Worm (Caenorhabditis elegans): Measurements from ENCODE around the gene vps-22.

DNA sequence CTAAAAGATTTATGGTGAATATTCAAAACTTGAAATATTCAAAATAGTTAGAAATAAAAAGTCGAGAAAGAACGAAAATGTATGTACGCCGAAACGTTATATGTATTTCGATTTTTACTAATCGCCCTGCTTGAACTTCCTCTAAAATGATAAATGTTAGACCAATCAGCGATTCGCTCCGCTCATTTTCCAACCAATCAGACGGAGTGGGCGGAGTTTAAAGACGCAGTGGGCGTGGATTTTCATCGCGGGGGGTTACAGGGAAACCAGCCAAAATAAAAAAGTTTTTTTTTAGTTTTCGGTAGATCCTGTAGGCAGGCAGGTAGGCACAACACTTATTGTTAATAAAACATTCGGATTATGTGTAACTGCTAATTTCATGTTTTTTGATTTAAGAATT is 9.3 kb downstream of the vps-22 start:
- TF ChIP-seq aptf-3 (GFP tag; IDR thresholded peaks at IDR 0.05): no peak
- TF ChIP-seq B0336.3 (GFP tag; IDR thresholded peaks at IDR 0.05): no peak
- no peak for TF ChIP-seq F57A8.1 (GFP tag; optimal IDR thresholded peaks at IDR 0.05)
- TF ChIP-seq cebp-2 (GFP tag; IDR thresholded peaks at IDR 0.05): no peak
- TF ChIP-seq pha-4 (tag; optimal IDR thresholded peaks at IDR 0.05): no peak
- TF ChIP-seq lag-1 (GFP tag; IDR thresholded peaks at IDR 0.05): no peak
- no peak for TF ChIP-seq snpc-4 (GFP tag; optimal IDR thresholded peaks at IDR 0.05)
- no peak for TF ChIP-seq snpc-4 (tag; optimal IDR thresholded peaks at IDR 0.05)
- TF ChIP-seq B0035.1 (tag; optimal IDR thresholded peaks at IDR 0.05): no peak
- no peak for TF ChIP-seq nfya-1 (tag; optimal IDR thresholded peaks at IDR 0.05; ENCODE audit: borderline replicate concordance, insufficient read depth)
- no peak for TF ChIP-seq attf-5 (GFP tag; optimal IDR thresholded peaks at IDR 0.05)
- no peak for TF ChIP-seq ztf-28 (GFP tag; IDR thresholded peaks at IDR 0.05)
- TF ChIP-seq unc-62 (GFP tag; optimal IDR thresholded peaks at IDR 0.05): no peak
- TF ChIP-seq gei-17 (GFP tag; optimal IDR thresholded peaks at IDR 0.05): no peak
